Worm (Caenorhabditis elegans) whole organism, L1 larva: ENCODE data around the gene col-39.
A peak's percentile ranks its signal among the peaks of the same experiment; 100 is the strongest.

Source experiments
- C16A3.4 ChIP-seq: fragments of 150-350 bp; optimal IDR thresholded peaks from 2 replicates; lab custom pipeline; 2014; ENCODE audit warnings: missing biosample characterization, missing genetic modification characterization
- F16B12.6 ChIP-seq: fragments of 150-350 bp; optimal IDR thresholded peaks from 2 replicates; lab custom pipeline; 2014; ENCODE audit warnings: missing biosample characterization, missing genetic modification characterization
- Y116A8C.19 ChIP-seq: sonication (generic microtip); optimal IDR thresholded peaks from 2 replicates; lab custom pipeline; 2016; ENCODE audit warnings: missing compliant biosample characterization, missing genetic modification characterization, borderline replicate concordance
- aly-2 ChIP-seq: fragments of 150-350 bp; optimal IDR thresholded peaks from 2 replicates; lab custom pipeline; 2014; ENCODE audit warnings: missing biosample characterization, missing genetic modification characterization
- blmp-1 ChIP-seq: fragments of 150-350 bp; optimal IDR thresholded peaks from 2 replicates; lab custom pipeline; 2014; ENCODE audit warnings: missing biosample characterization, missing genetic modification characterization
- dpl-1 ChIP-seq, 3 experiments: fragments of 150-350 bp in 2 of 3; sonication (generic microtip) in 1 of 3; optimal IDR thresholded peaks; 2 replicates each; lab custom pipeline; 2014 to 2017; ENCODE audit warnings: missing biosample characterization in 3 of 3, missing genetic modification characterization in 3 of 3, missing genetic modification reagents in 3 of 3
- dsc-1 ChIP-seq: sonication (generic microtip); optimal IDR thresholded peaks from 2 replicates; lab custom pipeline; 2016; ENCODE audit warnings: mild to moderate bottlenecking, missing genetic modification characterization, missing compliant biosample characterization
- efl-1 ChIP-seq, 4 experiments: fragments of 150-350 bp; optimal IDR thresholded peaks in 3 of 4; peaks in 1 of 4; 1 replicate in 1 of 4; 2 replicates in 3 of 4; lab custom pipeline; 2014; ENCODE audit warnings: missing biosample characterization in 2 of 4, missing genetic modification characterization in 2 of 4, missing genetic modification reagents in 2 of 4
- egl-13 ChIP-seq: sonication (generic microtip); optimal IDR thresholded peaks from 2 replicates; lab custom pipeline; 2016; ENCODE audit warnings: missing genotype, missing genetic modification reagents, missing genetic modification characterization, missing compliant biosample characterization
- egl-27 ChIP-seq, 2 experiments: fragments of 150-350 bp in 1 of 2; sonication (generic microtip); optimal IDR thresholded peaks; 3 replicates each; lab custom pipeline; 2017 to 2018; ENCODE audit warnings: missing biosample characterization in 2 of 2, missing genetic modification characterization in 2 of 2, missing genetic modification reagents in 2 of 2
- fkh-10 ChIP-seq: sonication (generic microtip); optimal IDR thresholded peaks from 2 replicates; lab custom pipeline; 2017; ENCODE audit warnings: missing biosample characterization, missing genetic modification reagents, missing genetic modification characterization
- fkh-4 ChIP-seq: sonication (generic microtip); optimal IDR thresholded peaks from 2 replicates; lab custom pipeline; 2016; ENCODE audit warnings: missing compliant biosample characterization, missing genetic modification characterization, borderline replicate concordance
- fkh-8 ChIP-seq: sonication (generic microtip); optimal IDR thresholded peaks from 2 replicates; lab custom pipeline; 2016; ENCODE audit warnings: mild to moderate bottlenecking, missing genetic modification characterization, missing compliant biosample characterization
- fos-1 ChIP-seq: fragments of 150-350 bp; optimal IDR thresholded peaks from 2 replicates; lab custom pipeline; 2014; ENCODE audit warnings: missing biosample characterization, missing genetic modification characterization
- grh-1 ChIP-seq: fragments of 200-800 bp; sonication (Bioruptor generic); IDR thresholded peaks from 2 replicates; pipeline ENCODE4 v1.3.6; 2022; ENCODE audit warnings: missing genetic modification reagents, missing genetic modification characterization, missing compliant biosample characterization
- hlh-17 ChIP-seq: fragments of 200-800 bp; sonication (Bioruptor generic); optimal IDR thresholded peaks from 2 replicates; lab custom pipeline; 2018; ENCODE audit warnings: missing genetic modification characterization, mild to moderate bottlenecking, missing compliant biosample characterization, moderate library complexity, borderline replicate concordance
- isw-1 ChIP-seq: fragments of 200-800 bp; sonication (Bioruptor generic); IDR thresholded peaks from 2 replicates; pipeline ENCODE4 v1.3.6; 2022; ENCODE audit warnings: missing genetic modification characterization, missing compliant biosample characterization
- lin-14 ChIP-seq: fragments of 200-800 bp; sonication (Bioruptor generic); optimal IDR thresholded peaks from 2 replicates; lab custom pipeline; 2018; ENCODE audit warnings: mild to moderate bottlenecking, missing genetic modification characterization, moderate library complexity, missing compliant biosample characterization
- lin-15B ChIP-seq: fragments of 150-350 bp; sonication (generic microtip); optimal IDR thresholded peaks from 3 replicates; lab custom pipeline; 2014; ENCODE audit warnings: missing biosample characterization, missing genetic modification characterization
- lin-35 ChIP-seq, 2 experiments: fragments of 150-350 bp; optimal IDR thresholded peaks; 2 replicates each; lab custom pipeline; 2014; ENCODE audit warnings: missing biosample characterization in 2 of 2, missing genetic modification characterization in 2 of 2, missing genetic modification reagents in 2 of 2
- lir-3 ChIP-seq: sonication (generic microtip); optimal IDR thresholded peaks from 2 replicates; lab custom pipeline; 2016; ENCODE audit warnings: mild to moderate bottlenecking, missing genetic modification characterization, moderate library complexity, missing compliant biosample characterization; ENCODE audit not compliant: poor library complexity
- mab-9 ChIP-seq: fragments of 200-800 bp; sonication (Bioruptor generic); IDR thresholded peaks from 2 replicates; pipeline ENCODE4 v1.3.6; 2022; ENCODE audit warnings: missing genetic modification reagents, missing genetic modification characterization, missing compliant biosample characterization
- nhr-19 ChIP-seq: fragments of 200-800 bp; sonication (Bioruptor generic); conservative IDR thresholded peaks from 2 replicates; pipeline ENCODE4 v1.3.6; 2022; ENCODE audit warnings: missing genetic modification characterization, missing compliant biosample characterization
- nhr-237 ChIP-seq: fragments of 150-350 bp; optimal IDR thresholded peaks from 2 replicates; lab custom pipeline; 2014; ENCODE audit warnings: missing biosample characterization, missing genetic modification characterization
- nhr-28 ChIP-seq: fragments of 150-350 bp; optimal IDR thresholded peaks from 2 replicates; lab custom pipeline; 2014; ENCODE audit warnings: missing biosample characterization, missing genetic modification characterization
- nhr-47 ChIP-seq: sonication (generic microtip); optimal IDR thresholded peaks from 2 replicates; lab custom pipeline; 2016; ENCODE audit warnings: mild to moderate bottlenecking, missing genetic modification characterization, moderate library complexity, missing compliant biosample characterization
- nhr-76 ChIP-seq: sonication (generic microtip); optimal IDR thresholded peaks from 2 replicates; lab custom pipeline; 2017; ENCODE audit warnings: missing biosample characterization, missing genetic modification characterization
- nhr-84 ChIP-seq: sonication (generic microtip); optimal IDR thresholded peaks from 2 replicates; lab custom pipeline; 2017; ENCODE audit warnings: missing biosample characterization, missing genetic modification characterization
- pqm-1 ChIP-seq: sonication (generic microtip); optimal IDR thresholded peaks from 3 replicates; lab custom pipeline; 2017; ENCODE audit warnings: missing biosample characterization, missing genetic modification characterization
- snpc-4 ChIP-seq: fragments of 150-350 bp; optimal IDR thresholded peaks from 2 replicates; lab custom pipeline; 2014; ENCODE audit warnings: missing biosample characterization, missing genetic modification characterization
- sox-4 ChIP-seq: sonication (generic microtip); optimal IDR thresholded peaks from 2 replicates; lab custom pipeline; 2016; ENCODE audit warnings: missing genetic modification characterization, missing compliant biosample characterization
- tbx-2 ChIP-seq: sonication (generic microtip); optimal IDR thresholded peaks from 2 replicates; lab custom pipeline; 2016; ENCODE audit warnings: missing genetic modification characterization, missing compliant biosample characterization
- tlp-1 ChIP-seq: fragments of 150-350 bp; optimal IDR thresholded peaks from 2 replicates; lab custom pipeline; 2014; ENCODE audit warnings: missing biosample characterization, missing genetic modification characterization
- unc-30 ChIP-seq: sonication (generic microtip); optimal IDR thresholded peaks from 2 replicates; lab custom pipeline; 2017; ENCODE audit warnings: missing biosample characterization, missing genetic modification characterization
- vab-15 ChIP-seq: sonication (generic microtip); optimal IDR thresholded peaks from 2 replicates; lab custom pipeline; 2017; ENCODE audit warnings: missing genotype, mild to moderate bottlenecking, missing genetic modification characterization, missing compliant biosample characterization
- ztf-4 ChIP-seq: fragments of 150-350 bp; optimal IDR thresholded peaks from 2 replicates; lab custom pipeline; 2014; ENCODE audit warnings: missing biosample characterization, missing genetic modification characterization

The col-39 gene

ce11 chrII:10665031-10665430 is 39.7 kb upstream of the col-39 start, which contains the start of gene D2089.3:
Gene D2089.3 (minus strand): TSS chrII:10665131.
- TF ChIP-seq aly-2 (tag; lab: Kevin White, UChicago): no peak
- no peak for TF ChIP-seq F16B12.6 (tag; lab: Kevin White, UChicago)
- no peak for TF ChIP-seq pqm-1 (tag; lab: Kevin White, UChicago)
- TF ChIP-seq ztf-4: no peak
- TF ChIP-seq nhr-237 (tag; lab: Kevin White, UChicago): no peak
- no peak for TF ChIP-seq egl-27 (tag; optimal IDR thresholded peaks at IDR 0.05; lab: Kevin White, UChicago)
- no peak for TF ChIP-seq fkh-10
- TF ChIP-seq dsc-1 (tag; lab: Kevin White, UChicago): no peak
- no peak for TF ChIP-seq nhr-84 (tag; lab: Kevin White, UChicago)
- TF ChIP-seq Y116A8C.19 (tag; lab: Kevin White, UChicago): no peak
- TF ChIP-seq vab-15 (tag; lab: Kevin White, UChicago): no peak

- TF ChIP-seq tlp-1 (tag; lab: Kevin White, UChicago): no peak
- TF ChIP-seq dsc-1 (tag; lab: Kevin White, UChicago): no peak
- TF ChIP-seq mab-9 (GFP tag; lab: Robert Waterston, UW): no peak
- TF ChIP-seq isw-1 (GFP tag; lab: Robert Waterston, UW): no peak
- no peak for TF ChIP-seq lin-15B (tag; lab: Kevin White, UChicago)
- no peak for TF ChIP-seq blmp-1
- TF ChIP-seq fkh-8 (tag; lab: Kevin White, UChicago): no peak
- TF ChIP-seq snpc-4 (tag; lab: Kevin White, UChicago): no peak
- TF ChIP-seq lin-14: no peak
- TF ChIP-seq nhr-19 (GFP tag; lab: Robert Waterston, UW): no peak
- TF ChIP-seq nhr-47 (tag; lab: Kevin White, UChicago): no peak
- TF ChIP-seq lin-35 (GFP tag; optimal IDR thresholded peaks at IDR 0.05; lab: Kevin White, UChicago): no peak
- no peak for TF ChIP-seq fos-1 (tag; lab: Kevin White, UChicago)
- TF ChIP-seq ztf-4: no peak
Observed at ce11 chrII:10675302-10675701, 29.4 kb upstream of the col-39 start, which contains the start of gene ptb-1. Gene ptb-1 (plus strand): TSS chrII:10675602.

ce11 chrII:10680130-10680529 is 24.6 kb upstream of the col-39 start:
- peak; percentile 93 for TF ChIP-seq dsc-1 (tag; lab: Kevin White, UChicago)
- peak; percentile 62 for TF ChIP-seq fkh-4 (tag; lab: Kevin White, UChicago)
- no peak for TF ChIP-seq unc-30 (tag; lab: Kevin White, UChicago)
- TF ChIP-seq, all 84 proteins: peak for 2

DNA sequence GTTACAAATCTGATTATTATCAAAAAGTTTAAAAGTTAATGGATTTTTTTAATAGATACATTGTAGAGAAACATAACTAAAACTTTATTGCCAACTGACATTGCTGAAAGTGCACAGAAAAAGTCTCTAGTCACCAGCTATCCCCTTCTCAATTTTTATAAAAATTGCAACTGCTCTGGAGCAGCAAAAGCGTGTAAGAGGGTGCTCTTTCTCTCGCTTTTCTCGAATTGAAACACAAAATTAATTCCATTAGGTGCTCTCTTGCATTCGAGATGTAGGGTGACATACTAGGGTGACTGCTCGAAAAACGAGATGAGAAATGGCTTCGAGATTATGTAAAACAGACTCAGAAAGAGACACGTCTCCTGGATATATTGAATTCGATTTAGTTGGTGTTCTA is 24.1 kb upstream of the col-39 start:
- TF ChIP-seq egl-13 (no peak), fkh-10 (no peak), dpl-1 (GFP tag; optimal IDR thresholded peaks at IDR 0.05; lab: Kevin White, UChicago) (no peak), C16A3.4 (tag; lab: Kevin White, UChicago) (no peak), vab-15 (tag; lab: Kevin White, UChicago) (no peak), nhr-76 (tag; lab: Kevin White, UChicago) (no peak), hlh-17 (GFP tag; lab: Kevin White, UChicago) (no peak), lir-3 (tag; lab: Kevin White, UChicago) (no peak), grh-1 (GFP tag; lab: Robert Waterston, UW) (no peak), sox-4 (tag; lab: Kevin White, UChicago) (no peak), nhr-28 (tag; lab: Kevin White, UChicago) (no peak), ztf-4 (no peak), tbx-2 (tag; lab: Kevin White, UChicago) (no peak)
- TF ChIP-seq, all 84 proteins: peak for 0

DNA sequence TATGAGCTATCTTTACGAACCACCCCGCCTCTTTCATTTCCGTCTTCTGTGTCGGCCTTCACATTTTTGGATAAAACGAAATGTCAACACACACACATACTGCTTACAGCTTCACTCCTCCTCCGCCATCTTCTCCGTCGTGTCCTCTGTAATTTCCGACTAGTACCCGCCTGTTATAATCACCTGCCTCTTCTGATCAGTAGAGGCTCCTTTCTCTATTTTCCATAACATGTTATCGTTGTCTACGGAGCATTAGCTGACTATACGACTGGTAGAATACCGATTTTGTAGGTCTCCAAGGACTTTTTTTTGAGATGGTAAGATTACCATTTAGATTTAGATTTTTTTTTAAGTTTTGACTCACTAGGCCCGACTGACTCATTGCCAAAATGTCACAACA is 19.8 kb upstream of the col-39 start:
- no peak for TF ChIP-seq fkh-10
- no peak for TF ChIP-seq efl-1 (optimal IDR thresholded peaks at IDR 0.05; lab: Kevin White, UChicago)
- TF ChIP-seq efl-1 (GFP tag; optimal IDR thresholded peaks at IDR 0.05 in 1 of 2; lab: Kevin White, UChicago): peak in 1 of 2 experiments; percentile 9
- TF ChIP-seq, all 84 proteins: peak for 1
